Worm (Caenorhabditis elegans) whole organism, L1 larva: ENCODE data around the gene Y113G7A.22.
A peak's percentile ranks its signal among the peaks of the same experiment; 100 is the strongest.

ENCODE experiments used
- C04F5.9 ChIP-seq: sonication (generic microtip); optimal IDR thresholded peaks from 2 replicates; lab custom pipeline; 2016; ENCODE audit warnings: missing genetic modification characterization, missing compliant biosample characterization
- C16A3.4 ChIP-seq: fragments of 150-350 bp; optimal IDR thresholded peaks from 2 replicates; lab custom pipeline; 2014; ENCODE audit warnings: missing biosample characterization, missing genetic modification characterization
- C34B4.2 ChIP-seq: sonication (generic microtip); optimal IDR thresholded peaks from 2 replicates; lab custom pipeline; 2017; ENCODE audit warnings: mild to moderate bottlenecking, missing genetic modification characterization, missing compliant biosample characterization
- ama-1 ChIP-seq: fragments of 150-350 bp; optimal IDR thresholded peaks from 2 replicates; lab custom pipeline; 2014
- ceh-8 ChIP-seq: fragments of 200-800 bp; sonication (Bioruptor generic); optimal IDR thresholded peaks from 2 replicates; lab custom pipeline; 2018; ENCODE audit warnings: mild to moderate bottlenecking, missing genetic modification characterization, moderate library complexity, missing compliant biosample characterization
- ceh-88 ChIP-seq: fragments of 200-800 bp; sonication (Bioruptor generic); IDR thresholded peaks from 2 replicates; pipeline ENCODE4 v1.3.6; 2022; ENCODE audit warnings: missing genetic modification characterization, missing compliant biosample characterization
- dpl-1 ChIP-seq, 3 experiments: fragments of 150-350 bp in 2 of 3; sonication (generic microtip) in 1 of 3; optimal IDR thresholded peaks; 2 replicates each; lab custom pipeline; 2014 to 2017; ENCODE audit warnings: missing biosample characterization in 3 of 3, missing genetic modification characterization in 3 of 3, missing genetic modification reagents in 3 of 3
- elt-2 ChIP-seq: sonication (generic microtip); optimal IDR thresholded peaks from 2 replicates; lab custom pipeline; 2016; ENCODE audit warnings: missing genetic modification characterization, mild to moderate bottlenecking, inconsistent platforms, missing compliant biosample characterization, missing genetic modification reagents
- elt-3 ChIP-seq, 6 experiments: fragments of 150-350 bp in 1 of 6; sonication (generic microtip); optimal IDR thresholded peaks; 2 replicates each; lab custom pipeline; 2017 to 2018; ENCODE audit warnings: missing biosample characterization in 6 of 6, missing genetic modification characterization in 6 of 6, inconsistent platforms in 1 of 6
- fkh-10 ChIP-seq: sonication (generic microtip); optimal IDR thresholded peaks from 2 replicates; lab custom pipeline; 2017; ENCODE audit warnings: missing biosample characterization, missing genetic modification reagents, missing genetic modification characterization
- grh-1 ChIP-seq: fragments of 200-800 bp; sonication (Bioruptor generic); IDR thresholded peaks from 2 replicates; pipeline ENCODE4 v1.3.6; 2022; ENCODE audit warnings: missing genetic modification reagents, missing genetic modification characterization, missing compliant biosample characterization
- hlh-17 ChIP-seq: fragments of 200-800 bp; sonication (Bioruptor generic); optimal IDR thresholded peaks from 2 replicates; lab custom pipeline; 2018; ENCODE audit warnings: missing genetic modification characterization, mild to moderate bottlenecking, missing compliant biosample characterization, moderate library complexity, borderline replicate concordance
- hlh-4 ChIP-seq: sonication (generic microtip); optimal IDR thresholded peaks from 2 replicates; lab custom pipeline; 2016; ENCODE audit warnings: mild to moderate bottlenecking, missing genetic modification characterization, missing compliant biosample characterization
- jun-1 ChIP-seq: fragments of 150-350 bp; optimal IDR thresholded peaks from 2 replicates; lab custom pipeline; 2014; ENCODE audit warnings: missing biosample characterization, missing genetic modification reagents, missing genetic modification characterization
- lin-35 ChIP-seq, 2 experiments: fragments of 150-350 bp; optimal IDR thresholded peaks; 2 replicates each; lab custom pipeline; 2014; ENCODE audit warnings: missing biosample characterization in 2 of 2, missing genetic modification characterization in 2 of 2, missing genetic modification reagents in 2 of 2
- mab-9 ChIP-seq: fragments of 200-800 bp; sonication (Bioruptor generic); IDR thresholded peaks from 2 replicates; pipeline ENCODE4 v1.3.6; 2022; ENCODE audit warnings: missing genetic modification reagents, missing genetic modification characterization, missing compliant biosample characterization
- nhr-11 ChIP-seq: fragments of 150-350 bp; optimal IDR thresholded peaks from 2 replicates; lab custom pipeline; 2014; ENCODE audit warnings: missing biosample characterization, missing genetic modification characterization
- nhr-12 ChIP-seq: sonication (generic microtip); optimal IDR thresholded peaks from 2 replicates; lab custom pipeline; 2017; ENCODE audit warnings: missing biosample characterization, missing genetic modification characterization
- nhr-19 ChIP-seq: fragments of 200-800 bp; sonication (Bioruptor generic); conservative IDR thresholded peaks from 2 replicates; pipeline ENCODE4 v1.3.6; 2022; ENCODE audit warnings: missing genetic modification characterization, missing compliant biosample characterization
- nhr-20 ChIP-seq: sonication (generic microtip); optimal IDR thresholded peaks from 2 replicates; lab custom pipeline; 2016; ENCODE audit warnings: mild to moderate bottlenecking, missing genetic modification characterization, missing compliant biosample characterization
- nhr-28 ChIP-seq: fragments of 150-350 bp; optimal IDR thresholded peaks from 2 replicates; lab custom pipeline; 2014; ENCODE audit warnings: missing biosample characterization, missing genetic modification characterization
- nhr-71 ChIP-seq: sonication (generic microtip); optimal IDR thresholded peaks from 2 replicates; lab custom pipeline; 2016; ENCODE audit warnings: mild to moderate bottlenecking, missing genetic modification characterization, moderate library complexity, missing compliant biosample characterization
- nhr-76 ChIP-seq: sonication (generic microtip); optimal IDR thresholded peaks from 2 replicates; lab custom pipeline; 2017; ENCODE audit warnings: missing biosample characterization, missing genetic modification characterization
- nhr-77 ChIP-seq: fragments of 150-350 bp; optimal IDR thresholded peaks from 2 replicates; lab custom pipeline; 2014; ENCODE audit warnings: missing biosample characterization, missing genetic modification characterization
- nhr-90 ChIP-seq: sonication (generic microtip); optimal IDR thresholded peaks from 2 replicates; lab custom pipeline; 2016; ENCODE audit warnings: mild to moderate bottlenecking, missing genetic modification characterization, missing compliant biosample characterization; ENCODE audit not compliant: poor library complexity
- pax-3 ChIP-seq: fragments of 200-800 bp; sonication (Bioruptor generic); optimal IDR thresholded peaks from 2 replicates; lab custom pipeline; 2018; ENCODE audit warnings: mild to moderate bottlenecking, missing genetic modification characterization, moderate library complexity, missing compliant biosample characterization
- pqm-1 ChIP-seq: sonication (generic microtip); optimal IDR thresholded peaks from 3 replicates; lab custom pipeline; 2017; ENCODE audit warnings: missing biosample characterization, missing genetic modification characterization
- rnt-1 ChIP-seq: sonication (generic microtip); optimal IDR thresholded peaks from 2 replicates; lab custom pipeline; 2016; ENCODE audit warnings: mild to moderate bottlenecking, missing genetic modification characterization, moderate library complexity, missing compliant biosample characterization
- sptf-1 ChIP-seq: fragments of 150-350 bp; optimal IDR thresholded peaks from 2 replicates; lab custom pipeline; 2014; ENCODE audit warnings: missing biosample characterization, missing genetic modification characterization
- swsn-7 ChIP-seq: sonication (generic microtip); optimal IDR thresholded peaks from 2 replicates; lab custom pipeline; 2016; ENCODE audit warnings: missing genetic modification characterization, missing compliant biosample characterization
- tlp-1 ChIP-seq: fragments of 150-350 bp; optimal IDR thresholded peaks from 2 replicates; lab custom pipeline; 2014; ENCODE audit warnings: missing biosample characterization, missing genetic modification characterization
- unc-130 ChIP-seq: fragments of 150-350 bp; optimal IDR thresholded peaks from 2 replicates; lab custom pipeline; 2017; ENCODE audit warnings: missing biosample characterization, missing genetic modification characterization, inconsistent platforms
- unc-30 ChIP-seq: sonication (generic microtip); optimal IDR thresholded peaks from 2 replicates; lab custom pipeline; 2017; ENCODE audit warnings: missing biosample characterization, missing genetic modification characterization
- vab-15 ChIP-seq: sonication (generic microtip); optimal IDR thresholded peaks from 2 replicates; lab custom pipeline; 2017; ENCODE audit warnings: missing genotype, mild to moderate bottlenecking, missing genetic modification characterization, missing compliant biosample characterization
- zag-1 ChIP-seq: fragments of 150-350 bp; optimal IDR thresholded peaks from 2 replicates; lab custom pipeline; 2014; ENCODE audit warnings: missing biosample characterization, missing genetic modification characterization
- zip-4 ChIP-seq: fragments of 200-800 bp; sonication (Bioruptor generic); optimal IDR thresholded peaks from 2 replicates; lab custom pipeline; 2018; ENCODE audit warnings: mild to moderate bottlenecking, missing genetic modification characterization, moderate library complexity, missing compliant biosample characterization
- ztf-4 ChIP-seq: fragments of 150-350 bp; optimal IDR thresholded peaks from 2 replicates; lab custom pipeline; 2014; ENCODE audit warnings: missing biosample characterization, missing genetic modification characterization

Y113G7A.22 gene

ce11 chrV:20164059-20164892 lies 29.1 kb upstream of the Y113G7A.22 start, which contains the start of gene F19B2.5:
TSS of gene F19B2.5 (minus strand) at chrV:20164165.
- TF ChIP-seq nhr-20 (tag; lab: Kevin White, UChicago): peak; percentile 50
- no peak for TF ChIP-seq ama-1 (lab: Kevin White, UChicago)
- TF ChIP-seq vab-15 (tag; lab: Kevin White, UChicago): no peak
- no peak for TF ChIP-seq unc-130 (tag; lab: Kevin White, UChicago)
- peak; percentile 66 for TF ChIP-seq jun-1 (tag; lab: Kevin White, UChicago)
- TF ChIP-seq sptf-1 (tag; lab: Kevin White, UChicago): no peak
- no peak for TF ChIP-seq nhr-12
- TF ChIP-seq nhr-90 (tag; lab: Kevin White, UChicago): peak; percentile 47
- peak; percentile 25 for TF ChIP-seq pax-3 (tag; lab: Kevin White, UChicago)
- peak; percentile 99 for TF ChIP-seq elt-2 (tag; lab: Kevin White, UChicago)
- no peak for TF ChIP-seq nhr-11 (tag; lab: Kevin White, UChicago)
- TF ChIP-seq C04F5.9 (tag; lab: Kevin White, UChicago): no peak
- TF ChIP-seq C16A3.4 (tag; lab: Kevin White, UChicago): no peak
- no peak for TF ChIP-seq zag-1 (tag; lab: Kevin White, UChicago)
- peak; percentile 67 for TF ChIP-seq nhr-71 (tag; lab: Kevin White, UChicago)
- TF ChIP-seq pqm-1 (tag; lab: Kevin White, UChicago): peak; percentile 72
- TF ChIP-seq rnt-1 (tag; lab: Kevin White, UChicago): no peak
- no peak for TF ChIP-seq tlp-1 (tag; lab: Kevin White, UChicago)
- 0 out of 2 replicates have a peak, but pooled peaks have one; percentile 8 for TF ChIP-seq nhr-19 (GFP tag; lab: Robert Waterston, UW)
- peak in 1 of 2 experiments; percentile 46 for TF ChIP-seq lin-35 (GFP tag; optimal IDR thresholded peaks at IDR 0.05; lab: Kevin White, UChicago)
- TF ChIP-seq C34B4.2: no peak
- TF ChIP-seq mab-9 (GFP tag; lab: Robert Waterston, UW): no peak
- TF ChIP-seq hlh-17 (GFP tag; lab: Kevin White, UChicago): no peak
- TF ChIP-seq nhr-28 (tag; lab: Kevin White, UChicago): no peak
- no peak for TF ChIP-seq hlh-4 (tag; lab: Kevin White, UChicago)

- TF ChIP-seq unc-30 (tag; lab: Kevin White, UChicago) (no peak), fkh-10 (GFP tag; lab: Kevin White, UChicago) (no peak), dpl-1 (GFP tag; optimal IDR thresholded peaks at IDR 0.05; lab: Kevin White, UChicago) (no peak), grh-1 (GFP tag; lab: Robert Waterston, UW) (no peak), vab-15 (tag; lab: Kevin White, UChicago) (no peak), nhr-90 (tag; lab: Kevin White, UChicago) (no peak), nhr-77 (no peak), elt-3 (tag; optimal IDR thresholded peaks at IDR 0.05; lab: Kevin White, UChicago) (no peak), ceh-88 (GFP tag; lab: Robert Waterston, UW) (no peak), ztf-4 (no peak), ceh-8 (GFP tag; lab: Kevin White, UChicago) (no peak), lin-35 (GFP tag; optimal IDR thresholded peaks at IDR 0.05; lab: Kevin White, UChicago) (no peak), zip-4 (GFP tag; lab: Kevin White, UChicago) (no peak), swsn-7 (no peak), nhr-76 (tag; lab: Kevin White, UChicago) (no peak)
Observed at ce11 chrV:20163105-20163449, 27.9 kb upstream of the Y113G7A.22 start.
